Fruit fly (Drosophila melanogaster): Measurements from ENCODE around the gene eIF3a.
A peak's percentile ranks its signal among the peaks of the same experiment; 100 is the strongest.

The eIF3a gene

DNA sequence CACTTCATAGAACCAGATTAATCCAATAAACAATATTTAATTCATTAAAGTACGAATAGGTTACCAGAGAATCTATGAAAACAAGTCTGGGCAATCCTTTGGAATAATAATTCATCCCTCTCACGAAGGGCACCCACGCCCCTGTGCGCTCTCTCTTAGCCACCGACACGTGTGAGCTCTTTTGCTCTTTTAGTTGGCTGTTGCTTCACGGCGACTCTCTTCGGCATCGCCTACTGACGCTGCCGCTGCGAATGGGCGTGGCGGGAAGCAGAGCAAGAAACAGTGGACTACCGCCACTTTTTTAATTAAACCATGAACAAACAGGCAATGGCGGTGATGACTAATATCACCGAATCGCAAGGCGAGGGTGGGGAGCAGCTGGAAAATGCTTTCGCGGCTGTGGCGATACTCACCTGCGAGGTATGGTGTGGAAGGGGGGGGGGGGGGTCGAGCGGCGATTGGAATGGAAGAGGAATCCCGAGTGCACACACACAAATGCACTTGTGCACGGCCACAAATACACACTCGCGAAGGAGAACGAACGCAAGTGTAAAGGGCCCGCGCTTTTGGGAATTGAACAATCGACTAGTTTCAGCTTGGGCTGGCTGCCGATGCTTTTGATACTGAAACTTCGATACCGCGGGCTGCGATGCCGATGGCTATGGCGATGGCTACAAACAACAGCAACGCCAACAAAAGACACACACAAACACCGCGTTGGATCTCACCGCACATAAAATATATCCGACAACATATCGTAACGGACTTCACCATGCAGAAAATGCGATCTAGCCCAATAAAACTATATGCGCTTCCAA lies 44.7 kb upstream of the eIF3a start (continued):
- TF ChIP-seq kni (GFP tag; optimal IDR thresholded peaks at IDR 0.05) = peak; percentile 94
- TF ChIP-seq CG1647 (GFP tag; optimal IDR thresholded peaks at IDR 0.05) = peak; percentile 76
- TF ChIP-seq Mad (GFP tag; optimal IDR thresholded peaks at IDR 0.05) = peak; percentile 89
- TF ChIP-seq corto (GFP tag; optimal IDR thresholded peaks at IDR 0.05) = peak; percentile 63
- peak; percentile 97 for TF ChIP-seq chm (GFP tag; IDR thresholded peaks at IDR 0.05)
- TF ChIP-seq CG11247 (GFP tag; IDR thresholded peaks at IDR 0.05) = peak; percentile 86
- no peak for TF ChIP-seq Doc3 (GFP tag; IDR thresholded peaks at IDR 0.05; ENCODE audit: partially characterized antibody)
- TF ChIP-seq nerfin-1 (tag; optimal IDR thresholded peaks at IDR 0.05) = peak; percentile 42
- peak; percentile 33; the same call in 1 of the 2 replicates for TF ChIP-seq gt (GFP tag; IDR thresholded peaks at IDR 0.05)
- TF ChIP-seq CG6854 (GFP tag; optimal IDR thresholded peaks at IDR 0.05) = peak; percentile 79
- peak; percentile 76 for TF ChIP-seq fd96Cb (tag; optimal IDR thresholded peaks at IDR 0.05)
- peak; percentile 57 for TF ChIP-seq CG7987 (GFP tag; optimal IDR thresholded peaks at IDR 0.05)
- TF ChIP-seq CG2129 (GFP tag; IDR thresholded peaks at IDR 0.05; ENCODE audit: partially characterized antibody) = no peak
- peak; percentile 72 for TF ChIP-seq maf-S (GFP tag; optimal IDR thresholded peaks at IDR 0.05)
- peak; percentile 87 for TF ChIP-seq CG7839 (tag; optimal IDR thresholded peaks at IDR 0.05)
- peak; percentile 72 for TF ChIP-seq al (GFP tag; IDR thresholded peaks at IDR 0.05)
- 0 out of 2 replicates have a peak, but pooled peaks have one; percentile 37 for TF ChIP-seq sna (GFP tag; IDR thresholded peaks at IDR 0.05; ENCODE audit: partially characterized antibody)
- peak; percentile 88 for TF ChIP-seq CG9932 (GFP tag; IDR thresholded peaks at IDR 0.05)
- TF ChIP-seq CG15479 (GFP tag; optimal IDR thresholded peaks at IDR 0.05) = no peak
- peak; percentile 77 for TF ChIP-seq Oli (tag; optimal IDR thresholded peaks at IDR 0.05)
- TF ChIP-seq wdn (GFP tag; IDR thresholded peaks at IDR 0.05) = peak; percentile 73
- TF ChIP-seq tll (GFP tag; optimal IDR thresholded peaks at IDR 0.05) = no peak
- peak; percentile 82 for TF ChIP-seq Max (GFP tag; optimal IDR thresholded peaks at IDR 0.05)
- TF ChIP-seq CG11695 (GFP tag; IDR thresholded peaks at IDR 0.05) = peak; percentile 89
- peak; percentile 67 for TF ChIP-seq CG17361 (GFP tag; IDR thresholded peaks at IDR 0.05)
- 0 out of 3 replicates have a peak, but pooled peaks have one; percentile 35 for TF ChIP-seq CG6791 (GFP tag; IDR thresholded peaks at IDR 0.05; ENCODE audit: partially characterized antibody)
- TF ChIP-seq NFAT (GFP tag; IDR thresholded peaks at IDR 0.05) = peak; percentile 90
- TF ChIP-seq Hr51 (GFP tag; optimal IDR thresholded peaks at IDR 0.05) = peak; percentile 79 to 87
- TF ChIP-seq CG10654 (GFP tag; optimal IDR thresholded peaks at IDR 0.05) = peak; percentile 82
- peak; percentile 37 for TF ChIP-seq zen (tag; optimal IDR thresholded peaks at IDR 0.05)
- TF ChIP-seq CG1603 (tag; optimal IDR thresholded peaks at IDR 0.05) = peak; percentile 89
- peak; percentile 84 for TF ChIP-seq wek (GFP tag; optimal IDR thresholded peaks at IDR 0.05)
- TF ChIP-seq CG8089 (GFP tag; optimal IDR thresholded peaks at IDR 0.05) = peak; percentile 75
- TF ChIP-seq Aef1 (GFP tag; IDR thresholded peaks at IDR 0.05) = peak; percentile 75
- TF ChIP-seq CG2202 (tag; optimal IDR thresholded peaks at IDR 0.05) = peak; percentile 61
- peak; percentile 90 for TF ChIP-seq otp (GFP tag; IDR thresholded peaks at IDR 0.05)
- peak; percentile 82 for TF ChIP-seq sens-2 (GFP tag; IDR thresholded peaks at IDR 0.05)
- TF ChIP-seq ems (GFP tag; optimal IDR thresholded peaks at IDR 0.05) = peak; percentile 92
- TF ChIP-seq pnt (GFP tag; optimal IDR thresholded peaks at IDR 0.05) = peak; percentile 70
- TF ChIP-seq Blimp-1 (GFP tag; optimal IDR thresholded peaks at IDR 0.05) = peak; percentile 80
- peak; percentile 43 for TF ChIP-seq CG15696 (tag; optimal IDR thresholded peaks at IDR 0.05)
- peak; percentile 90 for TF ChIP-seq CG4424 (GFP tag; optimal IDR thresholded peaks at IDR 0.05)
- TF ChIP-seq klu (GFP tag; IDR thresholded peaks at IDR 0.05) = 0 out of 2 replicates have a peak, but pooled peaks have one; percentile 39
- peak; percentile 86 for TF ChIP-seq Side (GFP tag; optimal IDR thresholded peaks at IDR 0.05)
- peak; percentile 6 for TF ChIP-seq CG8290 (GFP tag; optimal IDR thresholded peaks at IDR 0.05)
- TF ChIP-seq CG8290 (tag; optimal IDR thresholded peaks at IDR 0.05) = peak in 1 of 2 experiments; percentile 93
- peak; percentile 84 for TF ChIP-seq CG11504 (tag; optimal IDR thresholded peaks at IDR 0.05)
- peak; percentile 82 for TF ChIP-seq Rx (GFP tag; IDR thresholded peaks at IDR 0.05)

All from whole organism, embryonic.